Worm (Caenorhabditis elegans): ENCODE measurements around the gene algn-6.

The algn-6 gene

ce11 chrII:8039416-8039815 is at the start of gene algn-6, which contains the start of gene ubh-4:
algn-6 (plus strand) TSS chrII:8039802.
ubh-4 (minus strand) TSS chrII:8039597.
- TF ChIP-seq cebp-1 (GFP tag; IDR thresholded peaks at IDR 0.05) (no peak), cebp-1 (tag; optimal IDR thresholded peaks at IDR 0.05) (peak; percentile 32), ztf-6 (GFP tag; IDR thresholded peaks at IDR 0.05) (no peak), rec-8 (tag; optimal IDR thresholded peaks at IDR 0.05) (peak in 1 of 2 experiments; percentile 1), athp-1 (tag; optimal IDR thresholded peaks at IDR 0.05) (peak; percentile 54), mel-28 (tag; optimal IDR thresholded peaks at IDR 0.05; ENCODE audit: borderline replicate concordance) (no peak), F23B12.7 (tag; optimal IDR thresholded peaks at IDR 0.05; ENCODE audit: insufficient read depth) (peak; percentile 63), lsl-1 (GFP tag; optimal IDR thresholded peaks at IDR 0.05) (peak; percentile 87), nhr-80 (tag; optimal IDR thresholded peaks at IDR 0.05) (peak; percentile 51), ztf-25 (GFP tag; IDR thresholded peaks at IDR 0.05) (0 out of 2 replicates have a peak, but pooled peaks have one; percentile 29), B0019.2 (GFP tag; conservative IDR thresholded peaks at IDR 0.05) (no peak), C17E4.6 (GFP tag; IDR thresholded peaks at IDR 0.05) (no peak), egl-44 (GFP tag; IDR thresholded peaks at IDR 0.05) (0 out of 2 replicates have a peak, but pooled peaks have one; percentile 13), ekl-4 (GFP tag; IDR thresholded peaks at IDR 0.05) (no peak), him-1 (tag; optimal IDR thresholded peaks at IDR 0.05) (no peak), K12H6.12 (tag; optimal IDR thresholded peaks at IDR 0.05) (peak; percentile 43), madf-8 (GFP tag; conservative IDR thresholded peaks at IDR 0.05) (peak; percentile 32; the same call in 1 of the 2 replicates), ztf-18 (tag; optimal IDR thresholded peaks at IDR 0.05) (peak; percentile 59), lin-35 (GFP tag; optimal IDR thresholded peaks at IDR 0.05) (no peak), attf-3 (GFP tag; conservative IDR thresholded peaks at IDR 0.05) (peak; percentile 78), ceh-40 (GFP tag; IDR thresholded peaks at IDR 0.05) (no peak), madf-10 (tag; optimal IDR thresholded peaks at IDR 0.05) (peak; percentile 32), B0336.3 (GFP tag; IDR thresholded peaks at IDR 0.05) (no peak), F52B5.7 (tag; optimal IDR thresholded peaks at IDR 0.05) (no peak), fkh-3 (tag; optimal IDR thresholded peaks at IDR 0.05) (no peak), hmg-20 (GFP tag; IDR thresholded peaks at IDR 0.05) (no peak), tbp1 (GFP tag; optimal IDR thresholded peaks at IDR 0.05) (peak; percentile 44), ceh-27 (GFP tag; optimal IDR thresholded peaks at IDR 0.05) (peak; percentile 64), hlh-26 (GFP tag; conservative IDR thresholded peaks at IDR 0.05) (no peak), Y79H2A.3 (GFP tag; conservative IDR thresholded peaks at IDR 0.05) (0 out of 2 replicates have a peak, but pooled peaks have one; percentile 24), ztf-28 (GFP tag; IDR thresholded peaks at IDR 0.05) (0 out of 2 replicates have a peak, but pooled peaks have one; percentile 60), attf-5 (GFP tag; optimal IDR thresholded peaks at IDR 0.05) (peak; percentile 87), egrh-3 (GFP tag; IDR thresholded peaks at IDR 0.05) (peak; percentile 21; the same call in 1 of the 2 replicates), ets-4 (GFP tag; optimal IDR thresholded peaks at IDR 0.05) (no peak), dpl-1 (GFP tag; optimal IDR thresholded peaks at IDR 0.05) (peak; percentile 21), madf-3 (GFP tag; IDR thresholded peaks at IDR 0.05) (peak; percentile 61; the same call in 1 of the 2 replicates), Y67H2A.10 (GFP tag; conservative IDR thresholded peaks at IDR 0.05) (0 out of 2 replicates have a peak, but pooled peaks have one; percentile 22), F33H1.4 (GFP tag; IDR thresholded peaks at IDR 0.05) (peak; percentile 24; the same call in 1 of the 2 replicates), hlh-12 (tag; optimal IDR thresholded peaks at IDR 0.05) (no peak), aptf-2 (GFP tag; conservative IDR thresholded peaks at IDR 0.05) (peak; percentile 31; the same call in 1 of the 2 replicates), lin-40 (tag; optimal IDR thresholded peaks at IDR 0.05) (peak; percentile 16), ceh-91 (GFP tag; IDR thresholded peaks at IDR 0.05) (peak; percentile 69; the same call in 1 of the 2 replicates), pbrm-1 (GFP tag; IDR thresholded peaks at IDR 0.05) (peak; percentile 60; the same call in 1 of the 2 replicates), lin-54 (GFP tag; optimal IDR thresholded peaks at IDR 0.05) (peak; percentile 72), snpc-3.4 (tag; optimal IDR thresholded peaks at IDR 0.05) (peak; percentile 16), rcor-1 (GFP tag; IDR thresholded peaks at IDR 0.05) (0 out of 2 replicates have a peak, but pooled peaks have one; percentile 24), hmg-1.2 (GFP tag; IDR thresholded peaks at IDR 0.05) (peak; percentile 67; the same call in 1 of the 2 replicates)

Data from whole organism, young adult.